Worm (Caenorhabditis elegans) whole organism, mixed stage, embryonic: ENCODE results near the gene Y17G7B.22.
"Not testable (repeated sequence)": the region's sequence is repeated elsewhere in the genome, so short reads cannot be mapped to it uniquely, and the experiment has no call there.

Experiments used
- ceh-83 ChIP-seq: fragments of 200-800 bp; sonication (Bioruptor generic); optimal IDR thresholded peaks from 2 replicates; lab custom pipeline; 2018; ENCODE audit warnings: mild to moderate bottlenecking, missing genetic modification characterization, missing compliant biosample characterization
- ces-1 ChIP-seq: fragments of 150-350 bp; optimal IDR thresholded peaks from 2 replicates; lab custom pipeline; 2014; ENCODE audit warnings: missing biosample characterization, missing genetic modification reagents, missing genetic modification characterization
- elt-1 ChIP-seq: sonication (generic microtip); optimal IDR thresholded peaks from 2 replicates; lab custom pipeline; 2017; ENCODE audit warnings: missing genetic modification characterization, mild to moderate bottlenecking, missing compliant biosample characterization, antibody characterized with exemption, moderate library complexity, borderline replicate concordance; ENCODE audit not compliant: insufficient read depth
- elt-3 ChIP-seq: fragments of 150-350 bp; optimal IDR thresholded peaks from 2 replicates; lab custom pipeline; 2014; ENCODE audit warnings: missing biosample characterization, missing genetic modification characterization
- flh-1 ChIP-seq: fragments of 200-800 bp; sonication (Bioruptor generic); optimal IDR thresholded peaks from 2 replicates; lab custom pipeline; 2018; ENCODE audit warnings: mild to moderate bottlenecking, missing genetic modification characterization, moderate library complexity, missing compliant biosample characterization
- hlh-1 ChIP-seq: fragments of 150-350 bp; optimal IDR thresholded peaks from 2 replicates; lab custom pipeline; 2014; ENCODE audit warnings: missing biosample characterization, missing genetic modification reagents, missing genetic modification characterization
- lin-13 ChIP-seq: fragments of 150-350 bp; optimal IDR thresholded peaks from 2 replicates; lab custom pipeline; 2014; ENCODE audit warnings: missing biosample characterization, missing genetic modification characterization
- mep-1 ChIP-seq: fragments of 150-350 bp; optimal IDR thresholded peaks from 2 replicates; lab custom pipeline; 2017; ENCODE audit warnings: missing biosample characterization, missing genetic modification reagents, missing genetic modification characterization, inconsistent platforms
- nhr-76 ChIP-seq: sonication (generic microtip); optimal IDR thresholded peaks from 2 replicates; lab custom pipeline; 2017; ENCODE audit warnings: missing biosample characterization, missing genetic modification characterization
- pha-4 ChIP-seq: fragments of 150-350 bp; optimal IDR thresholded peaks from 2 replicates; lab custom pipeline; 2018; ENCODE audit warnings: missing biosample characterization, missing genetic modification reagents, missing genetic modification characterization
- snpc-4 ChIP-seq: fragments of 150-350 bp; optimal IDR thresholded peaks from 2 replicates; lab custom pipeline; 2014; ENCODE audit warnings: missing biosample characterization, missing genetic modification characterization
- sptf-1 ChIP-seq: sonication (generic microtip); optimal IDR thresholded peaks from 2 replicates; lab custom pipeline; 2017; ENCODE audit warnings: mild to moderate bottlenecking, missing genetic modification characterization, moderate library complexity, missing compliant biosample characterization
- unc-39 ChIP-seq: fragments of 150-350 bp; optimal IDR thresholded peaks from 2 replicates; lab custom pipeline; 2014; ENCODE audit warnings: missing biosample characterization, missing genetic modification characterization
- unc-62 ChIP-seq: fragments of 150-350 bp; optimal IDR thresholded peaks from 2 replicates; lab custom pipeline; 2014; ENCODE audit warnings: missing biosample characterization, missing genetic modification reagents, missing genetic modification characterization

DNA sequence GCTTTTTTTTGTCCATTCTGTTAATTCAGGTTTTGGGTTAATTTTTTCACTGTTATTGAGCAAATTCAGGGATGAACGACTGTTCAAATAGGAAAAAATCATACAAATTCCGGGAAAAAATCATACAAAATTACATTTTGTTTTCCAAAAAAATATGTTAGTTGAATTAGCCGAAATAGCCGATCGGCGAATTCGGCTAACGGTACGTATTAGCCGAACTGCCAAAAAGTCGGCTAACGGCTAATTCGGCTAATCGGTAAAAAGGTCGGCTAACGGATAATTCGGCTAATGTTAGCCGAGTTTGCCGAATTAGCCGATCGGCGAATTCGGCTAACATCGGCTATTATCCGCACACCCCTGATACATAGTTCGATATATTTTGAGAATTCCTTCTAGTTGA, 14.3 kb downstream of the Y17G7B.22 start:
- TF ChIP-seq lin-13 (tag; lab: Kevin White, UChicago); flh-1; sptf-1 (tag; lab: Kevin White, UChicago); elt-3 (tag; lab: Kevin White, UChicago); unc-62 (GFP tag; lab: Kevin White, UChicago); unc-39; snpc-4 (tag; lab: Kevin White, UChicago); ceh-83 (GFP tag; lab: Kevin White, UChicago); elt-1 (tag; lab: Kevin White, UChicago); pha-4 (tag; lab: Kevin White, UChicago); mep-1; hlh-1 (tag; lab: Kevin White, UChicago); ces-1; nhr-76 (tag; lab: Kevin White, UChicago): not testable (repeated sequence)
